Worm (Caenorhabditis elegans): ENCODE measurements around the gene ets-4.

- TF ChIP-seq hmbx-1 (tag; optimal IDR thresholded peaks at IDR 0.05), result no peak
- no peak for TF ChIP-seq tbx-11 (GFP tag; IDR thresholded peaks at IDR 0.05)
- no peak for TF ChIP-seq ama-1 (optimal IDR thresholded peaks at IDR 0.05)
- TF ChIP-seq sea-1 (GFP tag; conservative IDR thresholded peaks at IDR 0.05), result no peak
Measured at ce11 chrX:6511985-6512384, 6.7 kb upstream of the ets-4 start, which contains the start of gene ttr-35.

Measured in whole organism, early embryonic.